Worm (Caenorhabditis elegans) whole organism, young adult: Measurements from ENCODE around the gene Y39B6A.33.

Experiments
- F57A8.1 ChIP-seq: fragments of 200-800 bp; sonication (Bioruptor generic); optimal IDR thresholded peaks from 2 replicates; lab custom pipeline; 2018; ENCODE audit warnings: mild to moderate bottlenecking, missing genetic modification characterization, moderate library complexity, missing compliant biosample characterization
- ceh-27 ChIP-seq: fragments of 200-800 bp; sonication (Bioruptor generic); optimal IDR thresholded peaks from 2 replicates; lab custom pipeline; 2018; ENCODE audit warnings: mild to moderate bottlenecking, missing genetic modification characterization, moderate library complexity, missing compliant biosample characterization
- ceh-58 ChIP-seq: fragments of 200-800 bp; sonication (Bioruptor generic); IDR thresholded peaks from 2 replicates; pipeline ENCODE4 v1.3.6; 2022; ENCODE audit warnings: missing genetic modification characterization, missing compliant biosample characterization
- nhr-179 ChIP-seq: sonication (generic microtip); optimal IDR thresholded peaks from 2 replicates; lab custom pipeline; 2016; ENCODE audit warnings: mild to moderate bottlenecking, missing genetic modification characterization, missing compliant biosample characterization
- pha-4 ChIP-seq: fragments of 150-350 bp; sonication (generic microtip); optimal IDR thresholded peaks from 2 replicates; lab custom pipeline; 2014; ENCODE audit warnings: missing biosample characterization, missing genetic modification reagents, missing genetic modification characterization
- rcor-1 ChIP-seq: fragments of 200-800 bp; sonication (Bioruptor generic); IDR thresholded peaks from 2 replicates; pipeline ENCODE4 v1.3.6; 2022; ENCODE audit warnings: missing genetic modification reagents, missing genetic modification characterization, missing compliant biosample characterization
- snpc-3.4 ChIP-seq: sonication (generic microtip); optimal IDR thresholded peaks from 2 replicates; lab custom pipeline; 2017; ENCODE audit warnings: missing genetic modification characterization, mild to moderate bottlenecking, missing compliant biosample characterization, antibody characterized with exemption, moderate library complexity, missing genotype, missing genetic modification reagents
- snpc-4 ChIP-seq, 5 experiments: fragments of 150-350 bp in 1 of 5; sonication (generic microtip) in 4 of 5; optimal IDR thresholded peaks; 2 replicates each; lab custom pipeline; 2014 to 2018; ENCODE audit warnings: missing genetic modification characterization in 5 of 5, missing biosample characterization in 3 of 5, antibody characterized with exemption in 2 of 5, mild to moderate bottlenecking in 2 of 5, missing compliant biosample characterization in 2 of 5, missing genotype in 2 of 5, moderate library complexity in 2 of 5, missing genetic modification reagents in 1 of 5
- unc-62 ChIP-seq: fragments of 150-350 bp; optimal IDR thresholded peaks from 2 replicates; lab custom pipeline; 2014; ENCODE audit warnings: missing biosample characterization, missing genetic modification reagents, missing genetic modification characterization

- TF ChIP-seq snpc-4 (GFP tag; optimal IDR thresholded peaks at IDR 0.05; lab: Kevin White, UChicago) (no peak), snpc-4 (tag; optimal IDR thresholded peaks at IDR 0.05; lab: Kevin White, UChicago) (no peak), nhr-179 (tag; lab: Kevin White, UChicago) (no peak), F57A8.1 (no peak), unc-62 (GFP tag; lab: Kevin White, UChicago) (no peak), ceh-58 (GFP tag; lab: Robert Waterston, UW) (no peak), rcor-1 (GFP tag; lab: Robert Waterston, UW) (no peak), ceh-27 (GFP tag; lab: Kevin White, UChicago) (no peak), pha-4 (tag; lab: Kevin White, UChicago) (no peak), snpc-3.4 (peak; percentile 60)
These were observed 32.1 kb upstream of the Y39B6A.33 start, which contains the start of gene Y39B6A.42 for ce11 chrV:18969590-18970105.
